Comparison of ENCODE assay signal across 2 fruit fly cellular contexts in genomic region chr3R:14464423-14464822, dm6.
TF ChIP-seq lines count a peak whose summit lies in the region.

No protein-coding gene starts in this region.

- no peak for TF ChIP-seq CTCF in whole organism, embryonic (GFP tag; optimal IDR thresholded peaks at IDR 0.05; lab: Kevin White, UChicago)

TF ChIP-seq in whole organism, embryonic, 481 proteins besides CTCF, POLR2A, EP300 and RAD21:
- TF ChIP-seq sd (tag; optimal IDR thresholded peaks at IDR 0.05; lab: Kevin White, UChicago) (peak; percentile 87), GATAe (GFP tag; conservative IDR thresholded peaks at IDR 0.05; lab: Robert Waterston, UW) (peak; percentile 68; the same call in 1 of the 2 replicates), fd102C (GFP tag; optimal IDR thresholded peaks at IDR 0.05; lab: Kevin White, UChicago) (no peak), tap (tag; optimal IDR thresholded peaks at IDR 0.05; lab: Kevin White, UChicago) (no peak), HHEX (GFP tag; optimal IDR thresholded peaks at IDR 0.05; lab: Kevin White, UChicago) (no peak), CG16863 (GFP tag; optimal IDR thresholded peaks at IDR 0.05; lab: Kevin White, UChicago) (no peak), CG5245 (GFP tag; optimal IDR thresholded peaks at IDR 0.05; lab: Kevin White, UChicago) (no peak), Nf-YC (tag; optimal IDR thresholded peaks at IDR 0.05; lab: Kevin White, UChicago) (no peak), grau (tag; optimal IDR thresholded peaks at IDR 0.05; lab: Kevin White, UChicago) (no peak), exex (tag; optimal IDR thresholded peaks at IDR 0.05; lab: Kevin White, UChicago) (peak; percentile 17)

TF ChIP-seq in whole organism, prepupa, 60 proteins besides CTCF, POLR2A, EP300 and RAD21:
- no peak for TF ChIP-seq CG31627 (GFP tag; optimal IDR thresholded peaks at IDR 0.05; lab: Kevin White, UChicago)
- no peak for TF ChIP-seq fd85E (GFP tag; optimal IDR thresholded peaks at IDR 0.05; lab: Kevin White, UChicago)
- peak; percentile 56 for TF ChIP-seq svp (GFP tag; lab: Kevin White, UChicago)
- no peak for TF ChIP-seq Eip75B (GFP tag; optimal IDR thresholded peaks at IDR 0.05; lab: Kevin White, UChicago)
- no peak for TF ChIP-seq spab (GFP tag; optimal IDR thresholded peaks at IDR 0.05; lab: Kevin White, UChicago)
- TF ChIP-seq dac (GFP tag; optimal IDR thresholded peaks at IDR 0.05; lab: Kevin White, UChicago), result no peak
- no peak for TF ChIP-seq acj6 (GFP tag; optimal IDR thresholded peaks at IDR 0.05; lab: Kevin White, UChicago)
- no peak for TF ChIP-seq fd59A (GFP tag; optimal IDR thresholded peaks at IDR 0.05; lab: Kevin White, UChicago)
